Worm (Caenorhabditis elegans): Measurements from ENCODE around the gene F59E12.1.

Gene F59E12.1

ce11 chrII:5651426-5651825 lies 2.9 kb upstream of the F59E12.1 start:
- TF ChIP-seq unc-62 (GFP tag; optimal IDR thresholded peaks at IDR 0.05) = no peak

ce11 chrII:5652334-5652733 lies 2.0 kb upstream of the F59E12.1 start, which contains the start of gene bli-2:
TSS of gene bli-2 (minus strand) at chrII:5652434.
- TF ChIP-seq unc-62 (GFP tag; optimal IDR thresholded peaks at IDR 0.05) = no peak

ce11 chrII:5659675-5660074 lies 5.4 kb downstream of the F59E12.1 start, which contains the start of gene fut-3:
TSS of gene fut-3 (minus strand) at chrII:5659775.
- TF ChIP-seq unc-62 (GFP tag; optimal IDR thresholded peaks at IDR 0.05) = no peak

ce11 chrII:5660155-5660554 lies 5.8 kb downstream of the F59E12.1 start:
- no peak for TF ChIP-seq unc-62 (GFP tag; optimal IDR thresholded peaks at IDR 0.05)

ce11 chrII:5660736-5661734 lies 6.7 kb downstream of the F59E12.1 start, which contains the start of the genes ift-43 and mdt-26:
TSS of gene ift-43 (minus strand) at chrII:5660786.
TSS of gene mdt-26 (plus strand) at chrII:5661181.
- TF ChIP-seq unc-62 (GFP tag; optimal IDR thresholded peaks at IDR 0.05) = no peak

ce11 chrII:5661735-5662177 lies 7.4 kb downstream of the F59E12.1 start:
- TF ChIP-seq unc-62 (GFP tag; optimal IDR thresholded peaks at IDR 0.05) = no peak

- TF ChIP-seq unc-62 (GFP tag; optimal IDR thresholded peaks at IDR 0.05) = no peak
These were observed 9.0 kb downstream of the F59E12.1 start for ce11 chrII:5663180-5663791.

ce11 chrII:5665029-5665428 lies 10.7 kb downstream of the F59E12.1 start, which contains the start of gene C25H3.15:
TSS of gene C25H3.15 (plus strand) at chrII:5665329.
- no peak for TF ChIP-seq unc-62 (GFP tag; optimal IDR thresholded peaks at IDR 0.05)

- no peak for TF ChIP-seq unc-62 (GFP tag; optimal IDR thresholded peaks at IDR 0.05)
These were observed 11.7 kb downstream of the F59E12.1 start, which contains the start of gene C25H3.16 for ce11 chrII:5665991-5666390. TSS of gene C25H3.16 (plus strand) at chrII:5666291.

ce11 chrII:5667540-5667939 lies 13.2 kb downstream of the F59E12.1 start:
- no peak for TF ChIP-seq unc-62 (GFP tag; optimal IDR thresholded peaks at IDR 0.05)

ce11 chrII:5668830-5669229 lies 14.5 kb downstream of the F59E12.1 start, which contains the start of gene C25H3.7:
TSS of gene C25H3.7 (minus strand) at chrII:5668930.
- TF ChIP-seq unc-62 (GFP tag; optimal IDR thresholded peaks at IDR 0.05) = no peak

- no peak for TF ChIP-seq unc-62 (GFP tag; optimal IDR thresholded peaks at IDR 0.05)
These were observed 15.3 kb downstream of the F59E12.1 start, which contains the start of gene C25H3.17 for ce11 chrII:5669580-5669979. TSS of gene C25H3.17 (minus strand) at chrII:5669680.

- no peak for TF ChIP-seq unc-62 (GFP tag; optimal IDR thresholded peaks at IDR 0.05)
These were observed 26.4 kb downstream of the F59E12.1 start, which contains the start of gene flp-27 for ce11 chrII:5680703-5681102. TSS of gene flp-27 (plus strand) at chrII:5681003.

- no peak for TF ChIP-seq unc-62 (GFP tag; optimal IDR thresholded peaks at IDR 0.05)
These were observed 34.6 kb downstream of the F59E12.1 start, which contains the start of gene C25H3.11 for ce11 chrII:5688959-5689358. TSS of gene C25H3.11 (minus strand) at chrII:5689040.

- TF ChIP-seq unc-62 (GFP tag; optimal IDR thresholded peaks at IDR 0.05) = no peak
These were observed 37.0 kb downstream of the F59E12.1 start, which contains the start of the genes ndub-5 and eif-2D for ce11 chrII:5691216-5691771. TSS of gene ndub-5 (minus strand) at chrII:5691353. TSS of gene eif-2D (plus strand) at chrII:5691721.

Measured in whole organism, dauer.